Fruit fly (Drosophila melanogaster): ENCODE measurements around the gene CG10514.

Gene CG10514

DNA sequence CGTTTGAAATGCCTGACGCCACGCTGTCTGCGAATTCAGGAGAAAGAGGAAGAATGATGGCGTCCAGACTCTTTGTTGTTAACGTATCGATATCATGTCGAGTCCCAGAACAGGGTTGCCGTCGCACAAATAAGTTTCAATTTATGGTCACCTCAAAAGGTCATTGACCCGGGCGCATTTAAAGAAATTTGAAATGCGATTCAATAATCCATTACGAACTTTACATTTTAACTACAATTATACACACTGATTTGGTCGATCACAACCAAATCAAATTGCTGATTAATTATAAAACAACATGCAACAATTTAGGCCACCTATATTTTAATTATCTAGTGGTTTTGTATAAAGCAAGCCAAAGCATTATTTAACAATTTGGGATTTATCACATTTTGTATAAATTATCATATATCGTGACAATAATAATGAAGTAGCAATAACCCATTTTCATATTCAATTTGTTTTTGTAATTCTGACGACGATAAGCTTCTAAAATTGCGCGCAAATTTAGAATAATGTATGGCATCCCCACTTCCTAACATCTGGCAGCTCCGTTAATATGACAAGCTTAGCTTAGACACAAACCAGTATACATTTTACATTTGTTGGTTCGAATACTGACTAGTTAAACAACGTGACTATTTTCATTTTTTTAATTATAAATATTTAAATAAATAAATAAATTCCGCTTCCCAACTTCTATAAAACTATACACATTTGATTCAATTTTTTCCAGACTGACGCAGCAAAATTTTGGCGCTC lies 34.4 kb downstream of the CG10514 start, which contains the start of gene bam:
TSS of gene bam (minus strand) at position 58 of the 762 bp plus-strand sequence.
- TF ChIP-seq ey (GFP tag; optimal IDR thresholded peaks at IDR 0.05) (no peak), Rel (GFP tag; optimal IDR thresholded peaks at IDR 0.05) (no peak), Rel (tag; optimal IDR thresholded peaks at IDR 0.05) (peak; percentile 77), Dfd (GFP tag; optimal IDR thresholded peaks at IDR 0.05) (no peak), Myc (optimal IDR thresholded peaks at IDR 0.05) (peak; percentile 51), Mio (GFP tag; optimal IDR thresholded peaks at IDR 0.05) (no peak)

DNA sequence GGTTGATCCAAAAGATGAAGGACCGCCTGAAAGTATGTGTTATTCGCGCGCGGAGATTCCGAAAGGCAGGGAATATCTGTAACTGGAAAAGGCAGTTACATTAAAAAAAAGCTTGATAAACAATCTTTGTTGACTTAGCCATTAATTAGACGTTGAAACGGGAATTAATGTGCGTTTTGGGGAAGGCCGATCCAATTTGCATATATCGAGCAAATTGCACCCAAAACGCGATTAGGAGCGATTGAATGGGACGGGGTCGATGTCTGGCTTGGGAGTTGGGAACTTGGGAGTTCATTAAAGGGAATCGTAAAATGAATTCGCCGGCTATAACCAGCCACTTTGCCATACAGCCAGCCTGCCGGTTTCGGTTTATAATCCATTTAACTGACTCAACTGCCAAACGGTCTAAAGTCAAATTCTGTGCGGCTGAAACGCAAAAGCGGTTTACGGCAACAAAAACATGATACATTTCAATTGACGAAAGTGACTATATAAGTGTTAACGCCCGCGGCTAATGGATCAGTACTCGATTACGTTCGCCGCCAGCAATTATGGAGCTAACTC lies 38.1 kb downstream of the CG10514 start, which contains the start of gene CG11854:
TSS of gene CG11854 (plus strand) at position 514 of the 564 bp plus-strand sequence.
- TF ChIP-seq sage (GFP tag; optimal IDR thresholded peaks at IDR 0.05), result no peak
- TF ChIP-seq Sp1 (GFP tag; optimal IDR thresholded peaks at IDR 0.05), result no peak
- no peak for TF ChIP-seq lola (GFP tag; optimal IDR thresholded peaks at IDR 0.05)
- TF ChIP-seq CrebA (GFP tag; optimal IDR thresholded peaks at IDR 0.05; ENCODE audit: borderline replicate concordance), result no peak
- TF ChIP-seq pan (optimal IDR thresholded peaks at IDR 0.05), result no peak
- TF ChIP-seq Rel (GFP tag; optimal IDR thresholded peaks at IDR 0.05), result no peak
- peak; percentile 76 for TF ChIP-seq Rel (tag; optimal IDR thresholded peaks at IDR 0.05)
- TF ChIP-seq Dfd (GFP tag; optimal IDR thresholded peaks at IDR 0.05), result no peak
- no peak for TF ChIP-seq Hr83 (GFP tag; optimal IDR thresholded peaks at IDR 0.05; ENCODE audit: poor library complexity, severe bottlenecking)
- no peak for TF ChIP-seq sv (GFP tag; optimal IDR thresholded peaks at IDR 0.05)

DNA sequence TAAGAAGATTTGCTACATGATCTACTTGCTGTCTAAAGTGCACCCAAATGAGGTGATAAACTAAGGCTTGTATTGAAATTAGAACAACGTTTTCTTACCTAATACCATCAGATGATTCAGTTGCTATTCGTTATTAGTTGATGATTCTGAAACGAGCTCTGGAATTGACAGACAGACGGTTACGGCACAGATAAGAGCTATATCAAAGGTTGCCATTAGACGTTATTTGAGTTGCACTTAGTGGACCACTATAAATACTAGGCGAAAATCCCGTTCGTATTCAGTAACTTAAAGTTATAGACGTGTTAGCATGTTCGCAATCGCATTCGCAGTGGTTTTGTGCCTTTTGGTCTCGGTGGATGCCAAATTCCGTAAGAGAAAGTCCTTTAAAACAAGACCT lies 39.8 kb downstream of the CG10514 start, which contains the start of gene to:
TSS of gene to (plus strand) at position 301 of the 400 bp plus-strand sequence.
- TF ChIP-seq h (GFP tag; optimal IDR thresholded peaks at IDR 0.05) (no peak), dsf (GFP tag; optimal IDR thresholded peaks at IDR 0.05; ENCODE audit: borderline replicate concordance) (no peak), Vsx2 (GFP tag; optimal IDR thresholded peaks at IDR 0.05; ENCODE audit: partially characterized antibody) (no peak), Myc (optimal IDR thresholded peaks at IDR 0.05) (no peak), Hr78 (GFP tag; optimal IDR thresholded peaks at IDR 0.05) (no peak), pan (optimal IDR thresholded peaks at IDR 0.05) (no peak), Sp1 (GFP tag; optimal IDR thresholded peaks at IDR 0.05) (no peak), tai (GFP tag; optimal IDR thresholded peaks at IDR 0.05) (no peak), dmrt93B (GFP tag; optimal IDR thresholded peaks at IDR 0.05) (no peak), CG32264 (GFP tag; optimal IDR thresholded peaks at IDR 0.05) (no peak), brk (GFP tag; optimal IDR thresholded peaks at IDR 0.05) (no peak), br (GFP tag; optimal IDR thresholded peaks at IDR 0.05) (no peak)

DNA sequence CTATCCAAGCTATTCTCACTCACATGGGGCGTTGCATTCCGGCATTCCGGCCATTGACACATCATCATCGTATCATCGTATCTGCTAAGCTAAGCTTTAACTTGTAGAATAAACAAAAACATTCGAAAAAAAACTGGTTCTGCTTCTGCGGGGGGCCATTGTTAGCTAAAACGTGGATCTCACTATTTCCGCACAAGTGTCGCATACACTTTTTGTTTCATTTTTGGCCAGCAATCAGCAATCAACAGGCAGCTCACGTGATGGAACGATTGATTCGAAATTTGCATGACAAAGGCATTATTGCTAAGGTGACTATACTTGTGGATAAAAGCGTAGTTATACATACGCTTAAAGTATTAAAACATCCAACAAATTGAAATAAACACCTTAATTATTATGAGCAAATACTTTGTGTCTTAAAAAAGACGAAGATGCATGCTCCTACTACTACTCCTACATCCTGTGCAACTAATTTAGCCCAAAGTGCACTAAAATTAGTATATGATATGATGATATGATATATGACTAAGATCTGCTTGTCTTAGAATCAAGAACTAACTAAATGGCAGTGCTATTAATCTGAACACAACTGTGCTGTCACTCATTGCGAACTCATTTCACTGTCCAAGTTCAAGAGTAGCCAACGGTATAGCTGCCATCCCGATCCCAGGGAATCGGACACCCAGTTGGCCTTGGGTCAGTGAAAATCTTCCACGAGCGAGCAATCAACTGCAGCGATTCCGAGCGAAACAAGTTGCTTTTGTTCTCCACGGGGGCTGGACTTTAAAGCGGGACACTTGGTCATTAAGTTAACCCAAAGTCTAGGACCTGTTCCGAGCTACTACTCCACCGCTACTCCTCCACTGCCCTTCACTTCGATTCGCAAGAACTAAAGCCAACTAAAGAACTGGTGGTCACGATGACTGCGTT lies 40.6 kb downstream of the CG10514 start:
- no peak for TF ChIP-seq Jra (GFP tag; optimal IDR thresholded peaks at IDR 0.05)
- no peak for TF ChIP-seq Hr83 (GFP tag; optimal IDR thresholded peaks at IDR 0.05; ENCODE audit: poor library complexity, severe bottlenecking)
- TF ChIP-seq Rel (GFP tag; optimal IDR thresholded peaks at IDR 0.05), result no peak
- no peak for TF ChIP-seq Rel (tag; optimal IDR thresholded peaks at IDR 0.05)
- no peak for TF ChIP-seq psq (GFP tag; optimal IDR thresholded peaks at IDR 0.05)
- no peak for TF ChIP-seq CrebA (GFP tag; optimal IDR thresholded peaks at IDR 0.05; ENCODE audit: borderline replicate concordance)
- no peak for TF ChIP-seq CG32264 (GFP tag; optimal IDR thresholded peaks at IDR 0.05)
- no peak for TF ChIP-seq sv (GFP tag; optimal IDR thresholded peaks at IDR 0.05)
- TF ChIP-seq Mio (GFP tag; optimal IDR thresholded peaks at IDR 0.05), result no peak
- TF ChIP-seq fru (GFP tag; optimal IDR thresholded peaks at IDR 0.05), result no peak
- no peak for TF ChIP-seq sage (GFP tag; optimal IDR thresholded peaks at IDR 0.05)
- TF ChIP-seq h (GFP tag; optimal IDR thresholded peaks at IDR 0.05), result no peak
- TF ChIP-seq Vsx2 (GFP tag; optimal IDR thresholded peaks at IDR 0.05; ENCODE audit: partially characterized antibody), result no peak
- TF ChIP-seq br (GFP tag; optimal IDR thresholded peaks at IDR 0.05), result no peak
- no peak for TF ChIP-seq woc (GFP tag; optimal IDR thresholded peaks at IDR 0.05)
- no peak for TF ChIP-seq dl (GFP tag; optimal IDR thresholded peaks at IDR 0.05; ENCODE audit: insufficient read depth in 1 of 2, partially characterized antibody in 2 of 2)
- TF ChIP-seq usp (GFP tag; optimal IDR thresholded peaks at IDR 0.05), result no peak
- no peak for TF ChIP-seq rgr (GFP tag; optimal IDR thresholded peaks at IDR 0.05)
- no peak for TF ChIP-seq pan (optimal IDR thresholded peaks at IDR 0.05)
